Worm (Caenorhabditis elegans) whole organism, L2 larva: ENCODE results near the gene acr-16.
A peak's percentile ranks its signal among the peaks of the same experiment; 100 is the strongest.

ENCODE experiments used
- C34F6.9 ChIP-seq: fragments of 150-350 bp; optimal IDR thresholded peaks from 2 replicates; lab custom pipeline; 2014; ENCODE audit warnings: missing biosample characterization, missing genetic modification characterization
- F13H6.1 ChIP-seq: sonication (generic microtip); optimal IDR thresholded peaks from 2 replicates; lab custom pipeline; 2016; ENCODE audit warnings: missing genetic modification characterization, missing compliant biosample characterization
- Y55F3AM.14 ChIP-seq: fragments of 200-800 bp; sonication (Bioruptor generic); optimal IDR thresholded peaks from 2 replicates; lab custom pipeline; 2018; ENCODE audit warnings: mild to moderate bottlenecking, missing genetic modification characterization, missing compliant biosample characterization
- alr-1 ChIP-seq: fragments of 150-350 bp; optimal IDR thresholded peaks from 2 replicates; lab custom pipeline; 2014; ENCODE audit warnings: missing biosample characterization, missing genetic modification characterization
- blmp-1 ChIP-seq: sonication (generic microtip); optimal IDR thresholded peaks from 2 replicates; lab custom pipeline; 2017; ENCODE audit warnings: missing genetic modification characterization, mild to moderate bottlenecking, missing compliant biosample characterization, antibody characterized with exemption, moderate library complexity; ENCODE audit not compliant: insufficient read depth
- ceh-82 ChIP-seq: fragments of 150-350 bp; optimal IDR thresholded peaks from 2 replicates; lab custom pipeline; 2014; ENCODE audit warnings: missing biosample characterization, missing genetic modification characterization
- crh-2 ChIP-seq: sonication (generic microtip); optimal IDR thresholded peaks from 2 replicates; lab custom pipeline; 2017; ENCODE audit warnings: missing biosample characterization, missing genetic modification characterization
- dmd-4 ChIP-seq: sonication (generic microtip); optimal IDR thresholded peaks from 2 replicates; lab custom pipeline; 2017; ENCODE audit warnings: missing biosample characterization, missing genetic modification characterization
- egl-27 ChIP-seq: sonication (generic microtip); optimal IDR thresholded peaks from 3 replicates; lab custom pipeline; 2017; ENCODE audit warnings: missing biosample characterization, missing genetic modification reagents, missing genetic modification characterization
- elt-1 ChIP-seq: fragments of 150-350 bp; optimal IDR thresholded peaks from 2 replicates; lab custom pipeline; 2014; ENCODE audit warnings: missing biosample characterization, missing genetic modification characterization
- elt-3 ChIP-seq: sonication (generic microtip); optimal IDR thresholded peaks from 2 replicates; lab custom pipeline; 2017; ENCODE audit warnings: missing biosample characterization, missing genetic modification characterization
- fos-1 ChIP-seq: fragments of 150-350 bp; optimal IDR thresholded peaks from 2 replicates; lab custom pipeline; 2014; ENCODE audit warnings: missing biosample characterization, missing genetic modification characterization
- lin-13 ChIP-seq: fragments of 150-350 bp; optimal IDR thresholded peaks from 2 replicates; lab custom pipeline; 2014; ENCODE audit warnings: missing biosample characterization, missing genetic modification reagents, missing genetic modification characterization
- lin-39 ChIP-seq: fragments of 150-350 bp; optimal IDR thresholded peaks from 2 replicates; lab custom pipeline; 2014; ENCODE audit warnings: missing biosample characterization, missing genetic modification reagents, missing genetic modification characterization
- lsy-2 ChIP-seq, 2 experiments: fragments of 150-350 bp in 1 of 2; sonication (generic microtip) in 1 of 2; optimal IDR thresholded peaks; 2 replicates each; lab custom pipeline; 2014 to 2017; ENCODE audit warnings: missing biosample characterization in 2 of 2, missing genetic modification characterization in 2 of 2
- mab-5 ChIP-seq: fragments of 150-350 bp; optimal IDR thresholded peaks from 2 replicates; lab custom pipeline; 2014; ENCODE audit warnings: missing biosample characterization, missing genetic modification characterization
- nhr-12 ChIP-seq: fragments of 150-350 bp; optimal IDR thresholded peaks from 2 replicates; lab custom pipeline; 2014; ENCODE audit warnings: missing biosample characterization, missing genetic modification characterization
- nhr-129 ChIP-seq: fragments of 150-350 bp; optimal IDR thresholded peaks from 2 replicates; lab custom pipeline; 2014; ENCODE audit warnings: missing biosample characterization, missing genetic modification characterization
- nhr-21 ChIP-seq: fragments of 150-350 bp; optimal IDR thresholded peaks from 2 replicates; lab custom pipeline; 2014; ENCODE audit warnings: missing biosample characterization, missing genetic modification characterization
- nhr-237 ChIP-seq: fragments of 150-350 bp; optimal IDR thresholded peaks from 2 replicates; lab custom pipeline; 2014; ENCODE audit warnings: missing biosample characterization, missing genetic modification characterization
- sem-4 ChIP-seq: fragments of 150-350 bp; optimal IDR thresholded peaks from 2 replicates; lab custom pipeline; 2014; ENCODE audit warnings: missing biosample characterization, missing genetic modification reagents, missing genetic modification characterization
- sma-3 ChIP-seq: sonication (generic microtip); optimal IDR thresholded peaks from 2 replicates; lab custom pipeline; 2016; ENCODE audit warnings: missing genetic modification reagents, missing genetic modification characterization, missing compliant biosample characterization
- sma-9 ChIP-seq, 2 experiments: fragments of 150-350 bp in 1 of 2; sonication (generic microtip) in 1 of 2; optimal IDR thresholded peaks; 2 replicates each; lab custom pipeline; 2014 to 2016; ENCODE audit warnings: missing genetic modification characterization in 2 of 2, mild to moderate bottlenecking in 1 of 2, missing biosample characterization in 1 of 2, missing compliant biosample characterization in 1 of 2, missing genetic modification reagents in 1 of 2, moderate library complexity in 1 of 2
- unc-39 ChIP-seq: fragments of 150-350 bp; optimal IDR thresholded peaks from 2 replicates; lab custom pipeline; 2014; ENCODE audit warnings: missing biosample characterization, missing genetic modification characterization
- unc-55 ChIP-seq: fragments of 150-350 bp; sonication (generic microtip); optimal IDR thresholded peaks from 3 replicates; lab custom pipeline; 2014; ENCODE audit warnings: missing biosample characterization, missing genetic modification reagents, missing genetic modification characterization
- unc-62 ChIP-seq: fragments of 150-350 bp; optimal IDR thresholded peaks from 2 replicates; lab custom pipeline; 2014; ENCODE audit warnings: missing biosample characterization, missing genetic modification reagents, missing genetic modification characterization
- ztf-1 ChIP-seq: fragments of 200-800 bp; sonication (Bioruptor generic); conservative IDR thresholded peaks from 2 replicates; pipeline ENCODE4 v1.3.6; 2022; ENCODE audit warnings: missing genetic modification characterization, missing compliant biosample characterization
- ztf-11 ChIP-seq: sonication (generic microtip); optimal IDR thresholded peaks from 2 replicates; lab custom pipeline; 2017; ENCODE audit warnings: missing biosample characterization, missing genetic modification characterization

The acr-16 gene

DNA sequence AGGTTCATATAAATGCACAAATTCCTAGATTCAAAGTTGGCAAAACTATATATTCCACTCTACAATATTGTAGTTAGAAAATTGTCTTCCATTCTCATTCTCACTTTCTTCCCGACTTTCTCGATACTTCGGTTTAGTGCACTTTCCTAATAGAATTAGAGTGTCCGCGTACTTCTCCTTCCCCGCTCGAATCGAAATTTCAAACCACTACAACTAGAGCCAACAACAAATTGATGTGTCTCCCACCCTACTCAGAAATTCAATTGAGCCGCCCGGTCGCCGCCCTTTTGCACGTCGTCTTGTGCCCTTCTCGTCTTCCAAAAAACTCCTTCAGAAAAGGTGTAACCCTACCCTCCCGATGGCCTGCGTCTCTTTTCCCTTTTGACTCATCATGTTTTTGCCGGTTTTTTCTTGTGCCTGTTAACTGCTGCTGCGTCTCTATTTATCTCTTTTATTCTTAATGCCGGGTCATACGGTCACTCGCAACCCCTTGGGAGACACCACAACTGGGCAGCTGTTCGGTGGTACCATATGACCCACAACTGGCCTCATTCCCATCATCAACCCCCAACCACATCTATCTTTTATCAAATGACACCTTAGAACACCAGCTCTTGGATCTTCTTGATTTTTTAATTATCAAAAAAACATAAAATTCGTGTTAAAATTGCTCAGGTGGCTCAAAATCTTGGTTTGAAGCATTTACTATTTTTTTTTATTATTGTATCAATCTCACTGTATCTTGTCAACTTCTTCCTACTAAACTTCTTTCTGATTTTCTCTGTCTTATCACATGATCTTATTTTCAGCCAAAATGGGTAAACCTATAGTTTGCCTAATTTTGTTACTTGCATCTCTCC lies 33.3 kb downstream of the acr-16 start, which contains the start of gene tag-196:
TSS of gene tag-196 (plus strand) at position 810 of the 860 bp plus-strand sequence.
- TF ChIP-seq elt-3: no peak
- peak; percentile 46 for TF ChIP-seq F13H6.1
- peak in 1 of 2 experiments; percentile 29 for TF ChIP-seq lsy-2 (tag; optimal IDR thresholded peaks at IDR 0.05; lab: Kevin White, UChicago)
- no peak for TF ChIP-seq ceh-82 (tag; lab: Kevin White, UChicago)
- no peak for TF ChIP-seq alr-1 (tag; lab: Kevin White, UChicago)
- TF ChIP-seq nhr-129 (tag; lab: Kevin White, UChicago): peak; percentile 62
- TF ChIP-seq ztf-11 (tag; lab: Kevin White, UChicago): no peak
- peak; percentile 9 for TF ChIP-seq sma-9 (GFP tag; optimal IDR thresholded peaks at IDR 0.05; lab: Kevin White, UChicago)
- no peak for TF ChIP-seq sma-9 (tag; optimal IDR thresholded peaks at IDR 0.05; lab: Kevin White, UChicago)
- no peak for TF ChIP-seq C34F6.9 (tag; lab: Kevin White, UChicago)
- no peak for TF ChIP-seq ztf-1 (GFP tag; lab: Robert Waterston, UW)

- TF ChIP-seq lsy-2 (tag; optimal IDR thresholded peaks at IDR 0.05; lab: Kevin White, UChicago) (no peak), ztf-1 (GFP tag; lab: Robert Waterston, UW) (no peak), F13H6.1 (no peak), nhr-129 (tag; lab: Kevin White, UChicago) (no peak), lin-13 (GFP tag; lab: Kevin White, UChicago) (no peak), blmp-1 (tag; lab: Kevin White, UChicago) (no peak), unc-62 (no peak), mab-5 (tag; lab: Kevin White, UChicago) (no peak), unc-39 (no peak), nhr-21 (tag; lab: Kevin White, UChicago) (no peak), lin-39 (tag; lab: Kevin White, UChicago) (no peak), unc-55 (GFP tag; lab: Kevin White, UChicago) (no peak), egl-27 (tag; lab: Kevin White, UChicago) (no peak), Y55F3AM.14 (GFP tag; lab: Kevin White, UChicago) (no peak)
- TF ChIP-seq, all 48 proteins: peak for 0
Observed at ce11 chrV:8599192-8599591, 38.2 kb downstream of the acr-16 start, which contains the start of gene F41E6.7. F41E6.7 (minus strand) TSS chrV:8599292.

DNA sequence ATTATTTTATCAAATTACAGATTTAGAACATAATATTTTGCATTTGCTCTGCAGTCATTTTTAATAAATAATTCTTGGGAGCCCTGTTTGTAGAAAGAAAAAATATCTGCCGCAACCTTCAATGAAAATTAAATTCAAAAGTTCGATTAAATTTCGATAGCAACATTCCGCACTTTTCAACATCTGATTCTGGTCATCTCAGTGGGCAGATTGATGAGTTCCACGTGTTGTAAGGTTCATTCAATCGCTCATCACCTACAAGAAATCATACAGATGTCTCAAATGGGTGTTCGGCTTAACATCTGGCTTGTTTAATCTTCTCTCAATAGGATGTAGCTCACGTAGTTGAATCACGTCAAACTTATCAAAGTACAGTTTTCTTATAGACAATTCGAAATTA lies 38.9 kb downstream of the acr-16 start:
- TF ChIP-seq elt-1 (tag; lab: Kevin White, UChicago): no peak
- TF ChIP-seq nhr-12 (tag; lab: Kevin White, UChicago): no peak
- TF ChIP-seq sma-3 (GFP tag; lab: Kevin White, UChicago): no peak
- no peak for TF ChIP-seq lin-13 (GFP tag; lab: Kevin White, UChicago)

DNA sequence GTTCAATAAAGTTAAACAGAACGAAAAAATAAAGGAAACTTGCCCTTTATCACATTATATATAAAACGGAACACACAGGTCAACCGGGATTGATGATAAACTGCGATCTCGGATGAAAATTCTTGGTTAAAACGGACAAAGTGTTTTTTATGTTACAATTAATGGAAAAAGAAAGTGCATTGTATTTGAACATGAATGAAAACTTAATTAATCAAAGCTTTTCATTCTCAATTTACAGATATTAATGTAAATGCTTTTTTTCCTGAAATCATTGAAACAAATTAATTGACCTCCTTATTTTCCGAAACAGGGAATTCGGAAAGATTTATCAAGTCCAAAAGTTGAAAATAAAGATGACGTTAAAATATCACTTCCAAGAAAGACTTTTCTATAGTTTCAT lies 40.4 kb downstream of the acr-16 start, which contains the start of gene F41E6.8:
TSS of gene F41E6.8 (minus strand) at position 101 of the 400 bp plus-strand sequence.
- TF ChIP-seq alr-1 (tag; lab: Kevin White, UChicago) (no peak), nhr-237 (tag; lab: Kevin White, UChicago) (no peak)

ce11 chrV:8602638-8603037 lies 41.6 kb downstream of the acr-16 start, which contains the start of gene F41E6.15:
F41E6.15 (minus strand) TSS chrV:8602738.
- no peak for TF ChIP-seq dmd-4

DNA sequence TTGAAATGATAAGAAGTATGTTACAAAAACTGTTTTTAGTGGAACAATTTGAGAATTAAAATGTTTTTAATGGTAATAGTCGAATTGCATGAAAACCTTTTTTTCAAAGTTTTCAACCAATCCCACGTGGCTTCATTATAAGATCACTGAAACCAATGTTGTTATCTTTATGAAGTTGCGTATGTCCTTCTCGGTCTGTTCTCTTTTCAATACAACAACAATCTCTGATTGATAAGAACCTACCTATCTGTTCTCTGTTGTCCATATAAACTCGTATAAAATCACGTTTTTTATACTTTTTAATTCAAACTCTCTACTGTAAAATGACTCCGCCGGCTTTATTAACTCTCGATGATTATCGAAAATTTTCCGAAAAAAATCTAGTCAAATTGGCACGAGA lies 42.3 kb downstream of the acr-16 start, which contains the start of gene F41E6.5:
TSS of gene F41E6.5 (plus strand) at position 209 of the 400 bp plus-strand sequence.
- TF ChIP-seq sma-9 (GFP tag; optimal IDR thresholded peaks at IDR 0.05; lab: Kevin White, UChicago) (peak; percentile 47), sma-9 (tag; optimal IDR thresholded peaks at IDR 0.05; lab: Kevin White, UChicago) (no peak), nhr-129 (tag; lab: Kevin White, UChicago) (no peak), sem-4 (no peak), egl-27 (tag; lab: Kevin White, UChicago) (no peak), fos-1 (peak; percentile 26), crh-2 (peak; percentile 72), blmp-1 (tag; lab: Kevin White, UChicago) (no peak), nhr-21 (tag; lab: Kevin White, UChicago) (peak; percentile 1)
